Worm (Caenorhabditis elegans): ENCODE results near the gene ttr-25.

The ttr-25 gene

DNA sequence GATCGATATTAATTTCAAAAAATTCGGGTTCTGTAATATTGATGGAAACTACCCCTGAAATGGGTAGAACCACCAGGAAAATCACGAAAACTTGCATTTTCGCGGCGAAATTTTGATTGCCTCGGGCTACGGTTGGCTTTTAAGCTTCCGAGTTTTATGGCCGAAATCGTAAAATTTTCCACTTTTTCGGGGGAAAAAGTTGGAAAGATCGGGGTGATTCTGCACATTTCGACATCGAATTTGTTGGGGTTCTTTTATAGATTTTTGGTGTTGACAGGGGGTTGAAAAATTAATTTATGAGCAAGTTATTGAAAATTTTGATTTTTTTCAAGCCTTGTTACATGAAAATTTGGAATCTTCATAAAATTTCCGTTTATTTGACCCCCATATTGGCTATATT is 2.8 kb upstream of the ttr-25 start, which contains the start of gene Y51A2D.8:
TSS of gene Y51A2D.8 (minus strand) at position 101 of the 400 bp plus-strand sequence.
- TF ChIP-seq zip-2 (tag; optimal IDR thresholded peaks at IDR 0.05) (no peak), spr-1 (tag; optimal IDR thresholded peaks at IDR 0.05) (no peak), zip-11 (GFP tag; IDR thresholded peaks at IDR 0.05) (no peak), unc-62 (GFP tag; optimal IDR thresholded peaks at IDR 0.05 in 1 of 2) (no peak), unc-62 (tag; optimal IDR thresholded peaks at IDR 0.05) (no peak), tra-1 (GFP tag; IDR thresholded peaks at IDR 0.05) (no peak), hlh-11 (tag; optimal IDR thresholded peaks at IDR 0.05) (no peak), madf-5 (GFP tag; IDR thresholded peaks at IDR 0.05) (no peak), aha-1 (tag) (no peak), mxl-2 (GFP tag; conservative IDR thresholded peaks at IDR 0.05) (no peak), fos-1 (tag; optimal IDR thresholded peaks at IDR 0.05) (no peak), lim-7 (GFP tag; IDR thresholded peaks at IDR 0.05) (no peak), pha-4 (GFP tag; IDR thresholded peaks at IDR 0.05) (no peak), pha-4 (tag; optimal IDR thresholded peaks at IDR 0.05) (no peak)

DNA sequence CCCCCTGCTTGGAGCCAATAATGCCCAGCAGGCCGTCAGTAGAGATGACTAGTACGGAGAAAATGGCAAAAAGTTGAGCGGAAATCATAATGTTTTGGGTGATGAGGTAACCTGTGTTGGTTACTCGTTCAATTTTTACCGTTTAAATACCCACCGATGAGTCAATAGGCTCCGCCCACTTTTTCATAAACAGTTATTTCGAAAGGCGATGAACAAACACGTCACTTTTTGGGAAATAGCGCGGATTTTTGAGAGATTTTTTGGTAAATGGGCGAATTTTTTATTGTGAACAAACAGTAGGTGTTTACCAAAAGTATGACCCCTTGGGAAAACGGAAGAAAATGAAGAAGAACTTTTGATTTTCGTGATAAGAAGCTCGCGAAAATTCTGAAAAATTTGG is 3.7 kb downstream of the ttr-25 start, which contains the start of gene ttr-26:
TSS of gene ttr-26 (minus strand) at position 101 of the 400 bp plus-strand sequence.
- TF ChIP-seq mdl-1 (tag; optimal IDR thresholded peaks at IDR 0.05) = no peak
- no peak for TF ChIP-seq jun-1 (tag; optimal IDR thresholded peaks at IDR 0.05)
- no peak for TF ChIP-seq lin-38 (GFP tag; IDR thresholded peaks at IDR 0.05)
- no peak for TF ChIP-seq ZK337.2 (GFP tag; IDR thresholded peaks at IDR 0.05)
- no peak for TF ChIP-seq nhr-76 (tag; optimal IDR thresholded peaks at IDR 0.05)
- no peak for TF ChIP-seq ceh-62 (tag; optimal IDR thresholded peaks at IDR 0.05)
- TF ChIP-seq aly-2 (tag; optimal IDR thresholded peaks at IDR 0.05) = no peak
- no peak for TF ChIP-seq dmd-6 (GFP tag; IDR thresholded peaks at IDR 0.05)
- no peak for TF ChIP-seq mdt-29 (GFP tag; IDR thresholded peaks at IDR 0.05)
- no peak for TF ChIP-seq nhr-42 (GFP tag; IDR thresholded peaks at IDR 0.05)
- no peak for TF ChIP-seq F37D6.2 (tag; optimal IDR thresholded peaks at IDR 0.05)
- TF ChIP-seq nhr-28 (tag; optimal IDR thresholded peaks at IDR 0.05) = no peak
- TF ChIP-seq egl-27 (tag; optimal IDR thresholded peaks at IDR 0.05) = no peak
- no peak for TF ChIP-seq daf-19 (GFP tag; conservative IDR thresholded peaks at IDR 0.05)
- no peak for TF ChIP-seq set-16 (GFP tag; IDR thresholded peaks at IDR 0.05)
- TF ChIP-seq duxl-1 (tag; optimal IDR thresholded peaks at IDR 0.05; ENCODE audit: poor library complexity) = no peak

DNA sequence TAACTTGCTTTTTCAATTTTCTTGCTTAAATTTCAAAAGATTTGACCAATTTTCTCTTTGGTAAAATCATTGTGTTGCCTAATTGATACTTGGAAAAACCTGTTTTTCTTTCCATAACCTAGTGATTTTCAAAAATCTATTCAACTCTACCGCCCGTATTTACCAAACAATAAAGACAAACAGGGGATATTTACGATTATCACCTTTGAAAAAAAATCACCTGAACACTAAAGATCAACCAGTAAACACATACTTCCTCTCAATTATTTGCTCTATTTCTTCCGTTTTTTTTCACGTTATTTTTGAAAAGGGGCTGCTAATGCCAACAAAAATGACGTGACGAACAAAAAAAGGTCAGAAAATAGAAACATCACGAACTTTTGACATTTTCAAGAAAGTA is 4.4 kb downstream of the ttr-25 start:
- TF ChIP-seq ZK337.2 (GFP tag; IDR thresholded peaks at IDR 0.05) (no peak), tra-1 (GFP tag; IDR thresholded peaks at IDR 0.05) (no peak), pha-4 (GFP tag; IDR thresholded peaks at IDR 0.05) (no peak), pha-4 (tag; optimal IDR thresholded peaks at IDR 0.05) (no peak), F26F4.8 (GFP tag; conservative IDR thresholded peaks at IDR 0.05) (no peak), hmg-1.1 (GFP tag; IDR thresholded peaks at IDR 0.05) (no peak), nhr-48 (tag; optimal IDR thresholded peaks at IDR 0.05) (no peak), aha-1 (tag) (peak; percentile 54), daf-12 (tag; optimal IDR thresholded peaks at IDR 0.05) (no peak)

DNA sequence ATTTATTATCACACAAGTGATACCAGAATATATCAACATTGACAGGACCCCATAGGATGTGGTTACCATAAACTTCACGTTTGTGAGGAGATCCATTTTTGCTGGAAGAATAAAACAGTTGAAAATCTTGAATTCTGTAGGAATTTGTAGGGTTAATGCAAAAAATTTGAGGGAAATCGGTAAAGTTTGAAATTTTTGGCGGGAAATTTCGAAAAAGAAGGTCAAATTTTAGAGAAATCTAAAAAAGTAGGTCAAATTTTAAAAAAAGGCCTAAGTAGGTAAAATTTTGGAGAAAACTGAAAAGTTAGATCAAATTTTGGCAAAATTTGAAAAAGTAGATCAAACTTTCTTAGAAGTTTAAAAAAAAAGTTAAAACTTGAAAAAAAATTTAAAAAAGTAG is 8.3 kb downstream of the ttr-25 start, which contains the start of gene srg-34:
TSS of gene srg-34 (minus strand) at position 101 of the 400 bp plus-strand sequence.
- TF ChIP-seq hlh-11 (tag; optimal IDR thresholded peaks at IDR 0.05) = no peak
- TF ChIP-seq lsy-2 (tag; optimal IDR thresholded peaks at IDR 0.05) = no peak

DNA sequence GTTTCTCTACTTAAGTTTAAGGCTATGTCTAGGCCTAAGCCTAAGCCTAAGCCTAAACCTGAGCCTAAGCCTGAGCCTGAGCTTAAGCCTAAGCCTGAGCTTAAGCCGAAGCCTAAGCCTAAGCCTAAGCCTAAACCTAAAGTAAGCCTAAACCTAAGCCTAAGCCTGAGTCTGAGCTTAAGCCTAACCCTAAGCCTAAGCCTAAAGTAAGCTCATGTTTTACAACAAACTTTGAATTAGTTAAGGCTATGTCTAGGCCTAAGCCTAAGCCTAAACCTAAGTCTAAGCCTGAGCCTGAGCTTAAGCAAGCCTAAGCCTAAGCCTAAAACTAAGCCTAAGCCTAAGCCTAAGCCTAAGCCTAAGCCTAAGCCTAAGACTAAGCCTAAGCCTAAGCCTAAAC is 9.1 kb downstream of the ttr-25 start:
- TF ChIP-seq gei-8 (GFP tag; optimal IDR thresholded peaks at IDR 0.05) (no peak), unc-39 (tag; optimal IDR thresholded peaks at IDR 0.05) (no peak), jun-1 (tag; optimal IDR thresholded peaks at IDR 0.05) (no peak), nhr-102 (tag; optimal IDR thresholded peaks at IDR 0.05) (no peak), ztf-7 (tag; optimal IDR thresholded peaks at IDR 0.05) (no peak), pqm-1 (tag; optimal IDR thresholded peaks at IDR 0.05) (no peak), ceh-32 (tag; optimal IDR thresholded peaks at IDR 0.05; ENCODE audit: poor library complexity) (no peak)

All from whole organism, L4 larva.